Worm (Caenorhabditis elegans): ENCODE data around the gene B0432.8.

Gene B0432.8

ce11 chrII:255124-255523 lies 23.4 kb downstream of the B0432.8 start (continued):
- TF ChIP-seq lin-39 (tag; optimal IDR thresholded peaks at IDR 0.05) (peak; percentile 93), sea-2 (GFP tag; optimal IDR thresholded peaks at IDR 0.05) (no peak), R02D3.7 (tag; optimal IDR thresholded peaks at IDR 0.05) (peak; percentile 92), ceh-82 (tag; optimal IDR thresholded peaks at IDR 0.05) (peak; percentile 92), mdl-1 (tag; optimal IDR thresholded peaks at IDR 0.05) (no peak), nhr-25 (tag; optimal IDR thresholded peaks at IDR 0.05) (peak; percentile 91), egl-5 (tag; optimal IDR thresholded peaks at IDR 0.05) (peak; percentile 94), ama-1 (optimal IDR thresholded peaks at IDR 0.05) (peak; percentile 63), lsy-12 (tag; optimal IDR thresholded peaks at IDR 0.05) (peak; percentile 85), ceh-28 (tag; optimal IDR thresholded peaks at IDR 0.05) (peak; percentile 97), elt-3 (tag; optimal IDR thresholded peaks at IDR 0.05) (peak in 1 of 3 experiments; percentile 43), nhr-67 (tag; optimal IDR thresholded peaks at IDR 0.05) (no peak), ceh-16 (tag; optimal IDR thresholded peaks at IDR 0.05) (peak; percentile 5), nhr-237 (tag; optimal IDR thresholded peaks at IDR 0.05) (no peak), unc-62 (GFP tag; optimal IDR thresholded peaks at IDR 0.05) (peak; percentile 30), ceh-9 (tag; optimal IDR thresholded peaks at IDR 0.05) (no peak), daf-12 (tag; optimal IDR thresholded peaks at IDR 0.05) (no peak), ztf-4 (tag; optimal IDR thresholded peaks at IDR 0.05) (no peak), eor-1 (tag; optimal IDR thresholded peaks at IDR 0.05) (no peak), fkh-10 (GFP tag; optimal IDR thresholded peaks at IDR 0.05) (peak; percentile 91), fkh-2 (tag; optimal IDR thresholded peaks at IDR 0.05) (no peak), skn-1 (tag; optimal IDR thresholded peaks at IDR 0.05) (peak; percentile 90), nhr-76 (tag; optimal IDR thresholded peaks at IDR 0.05) (peak; percentile 81), ZK546.5 (tag; optimal IDR thresholded peaks at IDR 0.05) (no peak)

- TF ChIP-seq ztf-11 (tag; optimal IDR thresholded peaks at IDR 0.05) (no peak), nhr-25 (tag; optimal IDR thresholded peaks at IDR 0.05) (no peak), ztf-4 (tag; optimal IDR thresholded peaks at IDR 0.05) (no peak), nhr-237 (tag; optimal IDR thresholded peaks at IDR 0.05) (no peak), mml-1 (tag; optimal IDR thresholded peaks at IDR 0.05) (no peak), nhr-43 (tag; optimal IDR thresholded peaks at IDR 0.05; ENCODE audit: poor library complexity, severe bottlenecking) (no peak), fkh-2 (tag; optimal IDR thresholded peaks at IDR 0.05) (no peak), R02D3.7 (tag; optimal IDR thresholded peaks at IDR 0.05) (no peak), zag-1 (tag; optimal IDR thresholded peaks at IDR 0.05) (no peak), pqm-1 (tag; optimal IDR thresholded peaks at IDR 0.05) (no peak), hmg-11 (tag; optimal IDR thresholded peaks at IDR 0.05) (no peak), unc-39 (tag; optimal IDR thresholded peaks at IDR 0.05) (no peak), mdl-1 (tag; optimal IDR thresholded peaks at IDR 0.05) (no peak), nfya-1 (tag; optimal IDR thresholded peaks at IDR 0.05; ENCODE audit: insufficient read depth) (no peak), snpc-4 (tag; optimal IDR thresholded peaks at IDR 0.05) (no peak)
Measured at ce11 chrII:247736-248135, 30.8 kb downstream of the B0432.8 start.

- peak; percentile 92 for TF ChIP-seq elt-2 (tag; optimal IDR thresholded peaks at IDR 0.05)
- TF ChIP-seq nhr-25 (tag; optimal IDR thresholded peaks at IDR 0.05) = no peak
- TF ChIP-seq skn-1 (tag; optimal IDR thresholded peaks at IDR 0.05) = peak; percentile 75
- TF ChIP-seq pqm-1 (tag; optimal IDR thresholded peaks at IDR 0.05) = peak; percentile 100
Measured at ce11 chrII:240043-240442, 38.5 kb downstream of the B0432.8 start.

ce11 chrII:237721-238120 lies 40.8 kb downstream of the B0432.8 start, which contains the start of gene laat-1:
Gene laat-1, minus strand, starts transcription at chrII:237821.
- TF ChIP-seq ztf-11 (tag; optimal IDR thresholded peaks at IDR 0.05) (no peak), ceh-82 (tag; optimal IDR thresholded peaks at IDR 0.05) (no peak)

ce11 chrII:232641-233040 lies 45.9 kb downstream of the B0432.8 start, which contains the start of gene Y43H11AL.1:
Gene Y43H11AL.1, minus strand, starts transcription at chrII:232741.
- TF ChIP-seq daf-12 (tag; optimal IDR thresholded peaks at IDR 0.05) = no peak
- TF ChIP-seq lsy-12 (tag; optimal IDR thresholded peaks at IDR 0.05) = no peak
- no peak for TF ChIP-seq lin-15B (tag; optimal IDR thresholded peaks at IDR 0.05)
- TF ChIP-seq ceh-28 (tag; optimal IDR thresholded peaks at IDR 0.05) = no peak
- TF ChIP-seq unc-62 (GFP tag; optimal IDR thresholded peaks at IDR 0.05) = no peak
- TF ChIP-seq eor-1 (tag; optimal IDR thresholded peaks at IDR 0.05) = no peak
- TF ChIP-seq ama-1 (optimal IDR thresholded peaks at IDR 0.05) = no peak
- TF ChIP-seq elt-3 (tag; optimal IDR thresholded peaks at IDR 0.05) = no peak

Measured in whole organism, L3 larva.